Worm (Caenorhabditis elegans): ENCODE results near the gene cpi-2.

- no peak for TF ChIP-seq him-1 (tag; optimal IDR thresholded peaks at IDR 0.05)
- TF ChIP-seq W03F9.2 (tag; optimal IDR thresholded peaks at IDR 0.05): no peak
Observed at ce11 chrV:6033512-6033911, 10.3 kb upstream of the cpi-2 start.

Measured in whole organism, L4/young adult.